Worm (Caenorhabditis elegans) whole organism, L1 larva: ENCODE measurements around the gene F23F12.3.

Experiments used
- C04F5.9 ChIP-seq: sonication (generic microtip); optimal IDR thresholded peaks from 2 replicates; lab custom pipeline; 2016; ENCODE audit warnings: missing genetic modification characterization, missing compliant biosample characterization
- Y116A8C.19 ChIP-seq: sonication (generic microtip); optimal IDR thresholded peaks from 2 replicates; lab custom pipeline; 2016; ENCODE audit warnings: missing compliant biosample characterization, missing genetic modification characterization, borderline replicate concordance
- aha-1 ChIP-seq: fragments of 150-350 bp; optimal IDR thresholded peaks from 2 replicates; lab custom pipeline; 2014; ENCODE audit warnings: missing biosample characterization, missing genetic modification characterization
- alr-1 ChIP-seq: fragments of 200-800 bp; sonication (Bioruptor generic); optimal IDR thresholded peaks from 2 replicates; lab custom pipeline; 2018; ENCODE audit warnings: borderline replicate concordance, mild to moderate bottlenecking, missing genetic modification characterization, missing compliant biosample characterization
- blmp-1 ChIP-seq: fragments of 150-350 bp; optimal IDR thresholded peaks from 2 replicates; lab custom pipeline; 2014; ENCODE audit warnings: missing biosample characterization, missing genetic modification characterization
- ceh-63 ChIP-seq: fragments of 200-800 bp; sonication (Bioruptor generic); optimal IDR thresholded peaks from 2 replicates; lab custom pipeline; 2018; ENCODE audit warnings: mild to moderate bottlenecking, missing genetic modification characterization, missing compliant biosample characterization
- ceh-82 ChIP-seq, 3 experiments: fragments of 150-350 bp in 1 of 3; sonication (generic microtip) in 2 of 3; optimal IDR thresholded peaks; 2 replicates each; lab custom pipeline; 2014 to 2017; ENCODE audit warnings: missing biosample characterization in 3 of 3, missing genetic modification characterization in 3 of 3
- dpl-1 ChIP-seq, 3 experiments: fragments of 150-350 bp in 2 of 3; sonication (generic microtip) in 1 of 3; optimal IDR thresholded peaks; 2 replicates each; lab custom pipeline; 2014 to 2017; ENCODE audit warnings: missing biosample characterization in 3 of 3, missing genetic modification characterization in 3 of 3, missing genetic modification reagents in 3 of 3
- efl-1 ChIP-seq, 4 experiments: fragments of 150-350 bp; optimal IDR thresholded peaks in 3 of 4; peaks in 1 of 4; 1 replicate in 1 of 4; 2 replicates in 3 of 4; lab custom pipeline; 2014; ENCODE audit warnings: missing biosample characterization in 2 of 4, missing genetic modification characterization in 2 of 4, missing genetic modification reagents in 2 of 4
- egl-13 ChIP-seq: sonication (generic microtip); optimal IDR thresholded peaks from 2 replicates; lab custom pipeline; 2016; ENCODE audit warnings: missing genotype, missing genetic modification reagents, missing genetic modification characterization, missing compliant biosample characterization
- elt-2 ChIP-seq: sonication (generic microtip); optimal IDR thresholded peaks from 2 replicates; lab custom pipeline; 2016; ENCODE audit warnings: missing genetic modification characterization, mild to moderate bottlenecking, inconsistent platforms, missing compliant biosample characterization, missing genetic modification reagents
- ets-5 ChIP-seq: fragments of 200-800 bp; sonication (Bioruptor generic); IDR thresholded peaks from 2 replicates; pipeline ENCODE4 v1.3.6; 2022; ENCODE audit warnings: missing genetic modification characterization, missing compliant biosample characterization
- fkh-10 ChIP-seq: sonication (generic microtip); optimal IDR thresholded peaks from 2 replicates; lab custom pipeline; 2017; ENCODE audit warnings: missing biosample characterization, missing genetic modification reagents, missing genetic modification characterization
- fos-1 ChIP-seq: fragments of 150-350 bp; optimal IDR thresholded peaks from 2 replicates; lab custom pipeline; 2014; ENCODE audit warnings: missing biosample characterization, missing genetic modification characterization
- hlh-17 ChIP-seq: fragments of 200-800 bp; sonication (Bioruptor generic); optimal IDR thresholded peaks from 2 replicates; lab custom pipeline; 2018; ENCODE audit warnings: missing genetic modification characterization, mild to moderate bottlenecking, missing compliant biosample characterization, moderate library complexity, borderline replicate concordance
- irx-1 ChIP-seq: sonication (generic microtip); optimal IDR thresholded peaks from 2 replicates; lab custom pipeline; 2016; ENCODE audit warnings: missing genetic modification characterization, missing compliant biosample characterization
- isw-1 ChIP-seq: fragments of 200-800 bp; sonication (Bioruptor generic); IDR thresholded peaks from 2 replicates; pipeline ENCODE4 v1.3.6; 2022; ENCODE audit warnings: missing genetic modification characterization, missing compliant biosample characterization
- jun-1 ChIP-seq: fragments of 150-350 bp; optimal IDR thresholded peaks from 2 replicates; lab custom pipeline; 2014; ENCODE audit warnings: missing biosample characterization, missing genetic modification reagents, missing genetic modification characterization
- lin-13 ChIP-seq: fragments of 150-350 bp; optimal IDR thresholded peaks from 2 replicates; lab custom pipeline; 2014; ENCODE audit warnings: missing biosample characterization, missing genetic modification reagents, missing genetic modification characterization
- lin-14 ChIP-seq: fragments of 200-800 bp; sonication (Bioruptor generic); optimal IDR thresholded peaks from 2 replicates; lab custom pipeline; 2018; ENCODE audit warnings: mild to moderate bottlenecking, missing genetic modification characterization, moderate library complexity, missing compliant biosample characterization
- lin-35 ChIP-seq, 2 experiments: fragments of 150-350 bp; optimal IDR thresholded peaks; 2 replicates each; lab custom pipeline; 2014; ENCODE audit warnings: missing biosample characterization in 2 of 2, missing genetic modification characterization in 2 of 2, missing genetic modification reagents in 2 of 2
- lin-39 ChIP-seq: fragments of 150-350 bp; optimal IDR thresholded peaks from 2 replicates; lab custom pipeline; 2014; ENCODE audit warnings: missing biosample characterization, missing genetic modification reagents, missing genetic modification characterization
- lsy-2 ChIP-seq, 2 experiments: fragments of 150-350 bp; optimal IDR thresholded peaks; 2 replicates each; lab custom pipeline; 2014; ENCODE audit warnings: missing biosample characterization in 2 of 2, missing genetic modification characterization in 2 of 2
- mab-9 ChIP-seq: fragments of 200-800 bp; sonication (Bioruptor generic); IDR thresholded peaks from 2 replicates; pipeline ENCODE4 v1.3.6; 2022; ENCODE audit warnings: missing genetic modification reagents, missing genetic modification characterization, missing compliant biosample characterization
- nhr-20 ChIP-seq: sonication (generic microtip); optimal IDR thresholded peaks from 2 replicates; lab custom pipeline; 2016; ENCODE audit warnings: mild to moderate bottlenecking, missing genetic modification characterization, missing compliant biosample characterization
- nhr-237 ChIP-seq: fragments of 150-350 bp; optimal IDR thresholded peaks from 2 replicates; lab custom pipeline; 2014; ENCODE audit warnings: missing biosample characterization, missing genetic modification characterization
- nhr-47 ChIP-seq: sonication (generic microtip); optimal IDR thresholded peaks from 2 replicates; lab custom pipeline; 2016; ENCODE audit warnings: mild to moderate bottlenecking, missing genetic modification characterization, moderate library complexity, missing compliant biosample characterization
- nhr-71 ChIP-seq: sonication (generic microtip); optimal IDR thresholded peaks from 2 replicates; lab custom pipeline; 2016; ENCODE audit warnings: mild to moderate bottlenecking, missing genetic modification characterization, moderate library complexity, missing compliant biosample characterization
- nhr-90 ChIP-seq: sonication (generic microtip); optimal IDR thresholded peaks from 2 replicates; lab custom pipeline; 2016; ENCODE audit warnings: mild to moderate bottlenecking, missing genetic modification characterization, missing compliant biosample characterization; ENCODE audit not compliant: poor library complexity
- rnt-1 ChIP-seq: sonication (generic microtip); optimal IDR thresholded peaks from 2 replicates; lab custom pipeline; 2016; ENCODE audit warnings: mild to moderate bottlenecking, missing genetic modification characterization, moderate library complexity, missing compliant biosample characterization
- skn-1 ChIP-seq: fragments of 150-350 bp; optimal IDR thresholded peaks from 2 replicates; lab custom pipeline; 2014; ENCODE audit warnings: missing biosample characterization, missing genetic modification characterization
- sox-4 ChIP-seq: sonication (generic microtip); optimal IDR thresholded peaks from 2 replicates; lab custom pipeline; 2016; ENCODE audit warnings: missing genetic modification characterization, missing compliant biosample characterization
- sptf-1 ChIP-seq: fragments of 150-350 bp; optimal IDR thresholded peaks from 2 replicates; lab custom pipeline; 2014; ENCODE audit warnings: missing biosample characterization, missing genetic modification characterization
- swsn-7 ChIP-seq: sonication (generic microtip); optimal IDR thresholded peaks from 2 replicates; lab custom pipeline; 2016; ENCODE audit warnings: missing genetic modification characterization, missing compliant biosample characterization
- tbx-2 ChIP-seq: sonication (generic microtip); optimal IDR thresholded peaks from 2 replicates; lab custom pipeline; 2016; ENCODE audit warnings: missing genetic modification characterization, missing compliant biosample characterization
- unc-98 ChIP-seq: fragments of 200-800 bp; sonication (Bioruptor generic); IDR thresholded peaks from 2 replicates; pipeline ENCODE4 v1.3.6; 2022; ENCODE audit warnings: missing genetic modification characterization, missing compliant biosample characterization
- xbp-1 ChIP-seq: sonication (generic microtip); optimal IDR thresholded peaks from 2 replicates; lab custom pipeline; 2016; ENCODE audit warnings: missing genetic modification characterization, missing compliant biosample characterization
- zag-1 ChIP-seq: fragments of 150-350 bp; optimal IDR thresholded peaks from 2 replicates; lab custom pipeline; 2014; ENCODE audit warnings: missing biosample characterization, missing genetic modification characterization
- zip-4 ChIP-seq: fragments of 200-800 bp; sonication (Bioruptor generic); optimal IDR thresholded peaks from 2 replicates; lab custom pipeline; 2018; ENCODE audit warnings: mild to moderate bottlenecking, missing genetic modification characterization, moderate library complexity, missing compliant biosample characterization
- ztf-4 ChIP-seq: fragments of 150-350 bp; optimal IDR thresholded peaks from 2 replicates; lab custom pipeline; 2014; ENCODE audit warnings: missing biosample characterization, missing genetic modification characterization

Gene F23F12.3

DNA sequence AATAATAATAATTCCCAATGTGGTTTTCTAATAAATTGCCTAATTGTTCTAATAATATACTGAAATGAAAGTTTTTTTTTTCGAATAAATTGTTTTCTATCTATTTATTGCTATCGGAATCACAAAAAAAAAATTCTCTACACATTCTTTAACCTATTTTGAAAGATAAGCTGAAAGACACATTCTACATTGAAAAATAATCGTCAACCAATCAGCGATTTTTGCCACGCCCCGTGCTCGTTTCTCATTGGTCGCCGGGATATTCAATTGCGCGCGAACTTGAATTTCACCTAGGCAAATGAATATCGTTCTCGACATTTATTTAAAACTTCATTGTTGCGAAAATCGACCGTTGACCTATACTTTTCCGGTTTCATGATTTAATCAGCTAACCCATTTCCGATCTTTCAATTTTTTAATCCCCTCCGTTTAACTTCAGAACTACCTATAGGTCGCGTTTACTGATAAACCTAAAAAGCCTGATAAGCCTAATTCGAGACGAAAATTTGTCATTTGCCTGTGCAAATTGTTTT, at the start of gene F23F12.3:
Gene F23F12.3, plus strand, starts transcription at position 483 of the 533 bp plus-strand sequence.
- TF ChIP-seq nhr-20 (tag; lab: Kevin White, UChicago) (no peak), elt-2 (peak; percentile 32)
- TF ChIP-seq, all 84 proteins: peak for 1

DNA sequence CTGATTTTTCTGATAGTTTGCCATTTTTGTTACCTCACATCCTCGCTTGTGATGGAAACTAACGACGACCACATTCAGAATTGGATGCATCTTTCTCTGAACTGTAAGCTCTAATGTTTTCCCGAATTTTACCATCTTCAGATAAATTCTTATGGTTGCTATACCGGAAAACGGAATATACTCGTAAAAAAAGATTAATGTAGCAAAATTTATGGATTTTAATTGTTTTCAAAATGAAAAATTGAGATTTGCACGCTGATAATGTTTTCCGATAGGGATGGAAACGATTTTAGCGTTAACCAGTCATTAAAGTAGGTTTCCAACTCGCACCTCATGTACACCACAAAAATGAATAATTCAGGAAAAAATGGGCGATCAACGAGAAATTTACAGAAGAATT, 49.7 kb upstream of the F23F12.3 start, which contains the start of gene T26A5.6:
Gene T26A5.6, minus strand, starts transcription at position 101 of the 400 bp plus-strand sequence.
- TF ChIP-seq rnt-1 (no peak), Y116A8C.19 (tag; lab: Kevin White, UChicago) (no peak), aha-1 (no peak), ceh-82 (tag; optimal IDR thresholded peaks at IDR 0.05; lab: Kevin White, UChicago) (no peak), zip-4 (no peak), lin-13 (GFP tag; lab: Kevin White, UChicago) (no peak), lin-14 (GFP tag; lab: Kevin White, UChicago) (no peak), dpl-1 (GFP tag; optimal IDR thresholded peaks at IDR 0.05; lab: Kevin White, UChicago) (no peak), zag-1 (tag; lab: Kevin White, UChicago) (no peak), hlh-17 (GFP tag; lab: Kevin White, UChicago) (no peak), xbp-1 (tag; lab: Kevin White, UChicago) (no peak), lsy-2 (tag; optimal IDR thresholded peaks at IDR 0.05; lab: Kevin White, UChicago) (no peak), swsn-7 (no peak), fkh-10 (GFP tag; lab: Kevin White, UChicago) (no peak), lin-39 (tag; lab: Kevin White, UChicago) (no peak), ets-5 (no peak), sox-4 (tag; lab: Kevin White, UChicago) (no peak), mab-9 (GFP tag; lab: Robert Waterston, UW) (no peak)

DNA sequence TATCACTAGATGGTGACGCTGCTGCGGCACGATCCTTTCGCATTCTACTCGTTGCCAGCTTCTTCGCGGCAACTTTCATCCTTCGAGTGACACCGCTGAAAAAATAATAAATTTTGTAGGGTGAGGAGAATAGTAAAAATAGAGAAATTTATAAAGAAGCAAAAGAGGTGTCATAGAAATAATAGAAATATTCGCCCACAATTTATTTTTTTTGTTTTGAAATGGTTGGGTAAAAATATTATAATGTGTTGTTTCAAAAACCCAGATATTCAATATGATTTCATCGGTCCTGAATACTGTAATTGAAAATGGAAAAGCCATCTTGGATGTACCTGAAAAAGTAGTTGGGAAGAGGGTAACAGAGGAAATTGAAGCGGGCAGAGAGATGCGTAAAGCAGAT, 48.0 kb upstream of the F23F12.3 start, which contains the start of gene set-1:
Gene set-1, minus strand, starts transcription at position 101 of the 400 bp plus-strand sequence.
- no peak for TF ChIP-seq skn-1 (tag; lab: Kevin White, UChicago)
- TF ChIP-seq sptf-1 (tag; lab: Kevin White, UChicago): no peak
- TF ChIP-seq isw-1 (GFP tag; lab: Robert Waterston, UW): no peak
- TF ChIP-seq nhr-90 (tag; lab: Kevin White, UChicago): no peak
- TF ChIP-seq blmp-1 (tag; lab: Kevin White, UChicago): no peak
- no peak for TF ChIP-seq ceh-63 (GFP tag; lab: Kevin White, UChicago)
- TF ChIP-seq unc-98 (GFP tag; lab: Robert Waterston, UW): no peak
- TF ChIP-seq nhr-47 (tag; lab: Kevin White, UChicago): no peak
- no peak for TF ChIP-seq lin-35 (GFP tag; optimal IDR thresholded peaks at IDR 0.05; lab: Kevin White, UChicago)
- TF ChIP-seq C04F5.9 (tag; lab: Kevin White, UChicago): no peak
- no peak for TF ChIP-seq jun-1
- TF ChIP-seq zip-4: no peak
- TF ChIP-seq alr-1: no peak

DNA sequence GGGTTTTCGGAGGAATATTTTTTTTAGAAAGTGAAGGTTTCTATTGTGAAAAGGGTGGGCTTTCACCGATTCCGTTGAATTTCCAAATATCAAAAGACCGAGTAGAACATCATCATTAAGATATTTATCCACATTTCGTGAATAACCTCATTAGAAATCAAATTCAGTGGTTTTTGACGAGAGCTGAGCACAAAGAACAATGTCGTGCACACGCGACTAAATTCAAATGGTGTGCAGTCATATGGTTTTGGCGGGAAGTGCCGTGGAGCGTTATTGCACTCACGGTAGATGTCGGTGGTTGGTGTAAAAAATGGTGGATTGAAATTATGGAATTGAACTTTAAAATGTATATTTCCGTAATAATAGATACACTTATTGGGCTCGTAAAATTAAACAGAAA, 47.6 kb upstream of the F23F12.3 start:
- no peak for TF ChIP-seq ztf-4 (tag; lab: Kevin White, UChicago)
- no peak for TF ChIP-seq irx-1 (tag; lab: Kevin White, UChicago)
- TF ChIP-seq unc-98 (GFP tag; lab: Robert Waterston, UW): no peak
- no peak for TF ChIP-seq fos-1 (tag; lab: Kevin White, UChicago)
- TF ChIP-seq nhr-71 (tag; lab: Kevin White, UChicago): peak; percentile 19
- peak in 1 of 2 experiments; percentile 31 for TF ChIP-seq lsy-2 (tag; optimal IDR thresholded peaks at IDR 0.05; lab: Kevin White, UChicago)
- no peak for TF ChIP-seq nhr-237 (tag; lab: Kevin White, UChicago)
- TF ChIP-seq ceh-82 (tag; optimal IDR thresholded peaks at IDR 0.05; lab: Kevin White, UChicago): no peak
- TF ChIP-seq sox-4 (tag; lab: Kevin White, UChicago): no peak
- TF ChIP-seq tbx-2 (tag; lab: Kevin White, UChicago): no peak
- TF ChIP-seq lin-14 (GFP tag; lab: Kevin White, UChicago): peak; percentile 16
- TF ChIP-seq dpl-1 (GFP tag; optimal IDR thresholded peaks at IDR 0.05; lab: Kevin White, UChicago): peak; percentile 20 to 76 (median 64)
- peak; percentile 38 to 75 for TF ChIP-seq efl-1 (optimal IDR thresholded peaks at IDR 0.05; lab: Kevin White, UChicago)
- TF ChIP-seq efl-1 (GFP tag; optimal IDR thresholded peaks at IDR 0.05 in 1 of 2; lab: Kevin White, UChicago): peak; percentile 53 to 94
- no peak for TF ChIP-seq fkh-10 (GFP tag; lab: Kevin White, UChicago)
- TF ChIP-seq lin-35 (GFP tag; optimal IDR thresholded peaks at IDR 0.05; lab: Kevin White, UChicago): peak; percentile 29 to 54
- TF ChIP-seq egl-13 (tag; lab: Kevin White, UChicago): no peak
- no peak for TF ChIP-seq zip-4
- TF ChIP-seq blmp-1 (tag; lab: Kevin White, UChicago): peak; percentile 60
